Fruit fly (Drosophila melanogaster) whole organism, embryonic: ENCODE data around the gene yellow-e3.
A peak's percentile ranks its signal among the peaks of the same experiment; 100 is the strongest.

Source experiments
- CG10431 ChIP-seq: fragments of 200-800 bp; sonication (Bioruptor generic); optimal IDR thresholded peaks from 3 replicates; lab custom pipeline; 2018; ENCODE audit warnings: missing biosample characterization, mild to moderate bottlenecking, missing genetic modification characterization
- CG11085 ChIP-seq: fragments of 200-800 bp; sonication (Bioruptor generic); IDR thresholded peaks from 2 replicates; pipeline ENCODE4 v1.3.6; 2022; ENCODE audit warnings: missing biosample characterization, missing genetic modification characterization
- CG11456 ChIP-seq: fragments of 200-800 bp; sonication (Bioruptor generic); IDR thresholded peaks from 3 replicates; pipeline ENCODE4 v1.3.6; 2022; ENCODE audit warnings: missing biosample characterization, missing genetic modification characterization
- CG11696 ChIP-seq: fragments of 200-800 bp; sonication (Bioruptor generic); IDR thresholded peaks from 2 replicates; pipeline ENCODE4 v1.3.6; 2022; ENCODE audit warnings: missing biosample characterization, missing genetic modification characterization
- CG13287 ChIP-seq: fragments of 200-800 bp; sonication (Bioruptor generic); IDR thresholded peaks from 2 replicates; pipeline ENCODE4 v1.3.6; 2022; ENCODE audit warnings: missing biosample characterization, missing genetic modification characterization; ENCODE audit not compliant: partially characterized antibody
- CG13624 ChIP-seq: fragments of 200-800 bp; sonication (Bioruptor generic); optimal IDR thresholded peaks from 2 replicates; lab custom pipeline; 2016; ENCODE audit warnings: missing biosample characterization, missing genetic modification characterization
- CG15479 ChIP-seq: fragments of 200-800 bp; sonication (Bioruptor generic); optimal IDR thresholded peaks from 3 replicates; lab custom pipeline; 2019; ENCODE audit warnings: missing biosample characterization, mild to moderate bottlenecking, missing genetic modification characterization, moderate library complexity
- CG15514 ChIP-seq: fragments of 200-800 bp; sonication (Bioruptor generic); optimal IDR thresholded peaks from 3 replicates; lab custom pipeline; 2017; ENCODE audit warnings: missing biosample characterization, missing genetic modification characterization, mild to moderate bottlenecking, moderate library complexity, missing genetic modification reagents
- CG1602 ChIP-seq: fragments of 200-800 bp; sonication (Bioruptor generic); optimal IDR thresholded peaks from 3 replicates; lab custom pipeline; 2016; ENCODE audit warnings: missing biosample characterization, missing genetic modification characterization
- CG16779 ChIP-seq: fragments of 200-800 bp; sonication (Bioruptor generic); IDR thresholded peaks from 2 replicates; pipeline ENCODE4 v1.3.6; 2022; ENCODE audit warnings: missing biosample characterization, missing genetic modification characterization
- CG17328 ChIP-seq: fragments of 200-800 bp; sonication (Bioruptor generic); IDR thresholded peaks from 2 replicates; pipeline ENCODE4 v1.3.6; 2022; ENCODE audit warnings: missing biosample characterization, missing genetic modification characterization
- CG1792 ChIP-seq: fragments of 200-800 bp; sonication (Bioruptor generic); optimal IDR thresholded peaks from 2 replicates; lab custom pipeline; 2016; ENCODE audit warnings: missing biosample characterization, missing genetic modification characterization
- CG18764 ChIP-seq: fragments of 200-800 bp; sonication (Bioruptor generic); optimal IDR thresholded peaks from 3 replicates; lab custom pipeline; 2016; ENCODE audit warnings: missing biosample characterization, missing genetic modification characterization
- CG32532 ChIP-seq: fragments of 200-800 bp; sonication (Bioruptor generic); IDR thresholded peaks from 2 replicates; pipeline ENCODE4 v1.3.6; 2022; ENCODE audit warnings: missing biosample characterization, missing genetic modification characterization
- CG33213 ChIP-seq: fragments of 200-800 bp; sonication (Bioruptor generic); optimal IDR thresholded peaks from 3 replicates; lab custom pipeline; 2016; ENCODE audit warnings: missing biosample characterization, missing genetic modification characterization
- CG34422 ChIP-seq: fragments of 200-800 bp; sonication (Bioruptor generic); IDR thresholded peaks from 3 replicates; pipeline ENCODE4 v1.3.6; 2022; ENCODE audit warnings: missing biosample characterization, missing genetic modification characterization
- CG3995 ChIP-seq: fragments of 200-800 bp; sonication (Bioruptor generic); optimal IDR thresholded peaks from 3 replicates; lab custom pipeline; 2016; ENCODE audit warnings: missing biosample characterization, missing genetic modification characterization
- CG8944 ChIP-seq: fragments of 200-800 bp; sonication (Bioruptor generic); optimal IDR thresholded peaks from 3 replicates; lab custom pipeline; 2016; ENCODE audit warnings: missing biosample characterization, missing genetic modification characterization
- CG9609 ChIP-seq: fragments of 200-800 bp; sonication (Bioruptor generic); optimal IDR thresholded peaks from 3 replicates; lab custom pipeline; 2016; ENCODE audit warnings: missing biosample characterization, missing genetic modification characterization
- CoRest ChIP-seq: fragments of 200-800 bp; sonication (Bioruptor generic); optimal IDR thresholded peaks from 3 replicates; lab custom pipeline; 2018; ENCODE audit warnings: missing biosample characterization, mild to moderate bottlenecking, missing genetic modification characterization, moderate library complexity
- Dip2 ChIP-seq: fragments of 200-800 bp; sonication (Bioruptor generic); IDR thresholded peaks from 2 replicates; pipeline ENCODE4 v1.3.6; 2022; ENCODE audit warnings: missing biosample characterization, missing genetic modification characterization
- E2f1 ChIP-seq: fragments of 200-800 bp; sonication (Bioruptor generic); IDR thresholded peaks from 2 replicates; pipeline ENCODE4 v1.3.6; 2022; ENCODE audit warnings: missing biosample characterization, missing genetic modification characterization
- E2f2 ChIP-seq: fragments of 200-800 bp; sonication (Bioruptor generic); IDR thresholded peaks from 2 replicates; pipeline ENCODE4 v1.3.6; 2022; ENCODE audit warnings: missing biosample characterization, missing genetic modification characterization
- Ets97D ChIP-seq: fragments of 200-800 bp; sonication (Bioruptor generic); optimal IDR thresholded peaks from 3 replicates; lab custom pipeline; 2016; ENCODE audit warnings: missing biosample characterization, missing genetic modification characterization
- Hand ChIP-seq: fragments of 200-800 bp; sonication (Bioruptor generic); optimal IDR thresholded peaks from 2 replicates; lab custom pipeline; 2017; ENCODE audit warnings: mild to moderate bottlenecking, missing biosample characterization, missing genetic modification reagents, missing genetic modification characterization
- Hey ChIP-seq: fragments of 200-800 bp; sonication (Bioruptor generic); optimal IDR thresholded peaks from 3 replicates; lab custom pipeline; 2018; ENCODE audit warnings: missing biosample characterization, mild to moderate bottlenecking, missing genetic modification characterization
- Mad ChIP-seq: fragments of 200-800 bp; sonication (Bioruptor generic); optimal IDR thresholded peaks from 2 replicates; lab custom pipeline; 2016; ENCODE audit warnings: missing biosample characterization, missing genetic modification characterization
- Myb ChIP-seq: fragments of 200-800 bp; sonication (Bioruptor generic); optimal IDR thresholded peaks from 2 replicates; lab custom pipeline; 2016; ENCODE audit warnings: missing biosample characterization, missing genetic modification characterization
- Sry-δ ChIP-seq: fragments of 200-800 bp; sonication (Bioruptor generic); optimal IDR thresholded peaks from 2 replicates; lab custom pipeline; 2016; ENCODE audit warnings: missing biosample characterization, missing genetic modification characterization
- al ChIP-seq: fragments of 200-800 bp; sonication (Bioruptor generic); IDR thresholded peaks from 2 replicates; pipeline ENCODE4 v1.3.6; 2022; ENCODE audit warnings: missing biosample characterization, missing genetic modification characterization
- bab2 ChIP-seq: fragments of 200-800 bp; sonication (Bioruptor generic); optimal IDR thresholded peaks from 2 replicates; lab custom pipeline; 2016; ENCODE audit warnings: missing biosample characterization, missing genetic modification characterization
- croc ChIP-seq: fragments of 200-800 bp; sonication (Bioruptor generic); conservative IDR thresholded peaks from 3 replicates; pipeline ENCODE4 v1.3.6; 2022; ENCODE audit warnings: missing biosample characterization, missing genetic modification characterization
- danr ChIP-seq: fragments of 200-800 bp; sonication (Bioruptor generic); IDR thresholded peaks from 2 replicates; pipeline ENCODE4 v1.3.6; 2022; ENCODE audit warnings: missing biosample characterization, missing genetic modification characterization
- emc ChIP-seq: fragments of 200-800 bp; sonication (Bioruptor generic); optimal IDR thresholded peaks from 2 replicates; lab custom pipeline; 2016; ENCODE audit warnings: missing biosample characterization, missing genetic modification characterization
- eyg ChIP-seq: fragments of 200-800 bp; sonication (Bioruptor generic); optimal IDR thresholded peaks from 3 replicates; lab custom pipeline; 2016; ENCODE audit warnings: missing biosample characterization, missing genetic modification characterization
- fu2 ChIP-seq: fragments of 200-800 bp; sonication (Bioruptor generic); optimal IDR thresholded peaks from 2 replicates; lab custom pipeline; 2016; ENCODE audit warnings: missing biosample characterization, missing genetic modification characterization
- grau ChIP-seq: fragments of 200-800 bp; optimal IDR thresholded peaks from 3 replicates; lab custom pipeline; 2019; ENCODE audit warnings: missing biosample characterization, mild to moderate bottlenecking, missing genetic modification characterization, moderate library complexity
- gsb-n ChIP-seq: fragments of 200-800 bp; sonication (Bioruptor generic); optimal IDR thresholded peaks from 3 replicates; lab custom pipeline; 2018; ENCODE audit warnings: missing biosample characterization, mild to moderate bottlenecking, missing genetic modification characterization
- ind ChIP-seq: fragments of 200-800 bp; sonication (Bioruptor generic); optimal IDR thresholded peaks from 3 replicates; lab custom pipeline; 2016; ENCODE audit warnings: missing biosample characterization, missing genetic modification characterization
- lov ChIP-seq, 2 experiments: fragments of 200-800 bp in 1 of 2; fragments of >200 bp in 1 of 2; sonication (Bioruptor generic) in 1 of 2; IDR thresholded peaks in 1 of 2; optimal IDR thresholded peaks in 1 of 2; 2 replicates in 1 of 2; 3 replicates in 1 of 2; pipeline versions ENCODE4 v1.3.6 to Lab custom; 2017 to 2022; ENCODE audit warnings: missing biosample characterization in 1 of 2, missing genetic modification characterization in 1 of 2
- mirr ChIP-seq: fragments of 200-800 bp; sonication (Bioruptor generic); optimal IDR thresholded peaks from 3 replicates; lab custom pipeline; 2018; ENCODE audit warnings: missing biosample characterization, mild to moderate bottlenecking, missing genetic modification characterization
- pho ChIP-seq: fragments of 200-800 bp; sonication (Bioruptor generic); optimal IDR thresholded peaks from 2 replicates; lab custom pipeline; 2016; ENCODE audit warnings: missing biosample characterization, missing genetic modification characterization
- pnt ChIP-seq: fragments of 200-800 bp; sonication (Bioruptor generic); optimal IDR thresholded peaks from 3 replicates; lab custom pipeline; 2016; ENCODE audit warnings: missing biosample characterization, missing genetic modification characterization
- pros ChIP-seq: fragments of 200-800 bp; sonication (Bioruptor generic); optimal IDR thresholded peaks from 3 replicates; lab custom pipeline; 2019; ENCODE audit warnings: missing biosample characterization, mild to moderate bottlenecking, missing genetic modification characterization, moderate library complexity
- pum ChIP-seq: fragments of 200-800 bp; sonication (Bioruptor generic); optimal IDR thresholded peaks from 2 replicates; lab custom pipeline; 2016; ENCODE audit warnings: missing biosample characterization, missing genetic modification characterization
- repo ChIP-seq: fragments of 200-800 bp; sonication (Bioruptor generic); optimal IDR thresholded peaks from 2 replicates; lab custom pipeline; 2016; ENCODE audit warnings: missing biosample characterization, missing genetic modification characterization
- tin ChIP-seq: fragments of 200-800 bp; sonication (Bioruptor generic); optimal IDR thresholded peaks from 3 replicates; lab custom pipeline; 2016; ENCODE audit warnings: missing biosample characterization, missing genetic modification characterization
- tna ChIP-seq: fragments of 200-800 bp; sonication (Bioruptor generic); IDR thresholded peaks from 2 replicates; pipeline ENCODE4 v1.3.6; 2022; ENCODE audit warnings: missing biosample characterization, missing genetic modification characterization; ENCODE audit not compliant: partially characterized antibody
- tx ChIP-seq: fragments of 200-800 bp; sonication (Bioruptor generic); optimal IDR thresholded peaks from 2 replicates; lab custom pipeline; 2016; ENCODE audit warnings: missing biosample characterization, missing genetic modification characterization
- wor ChIP-seq: fragments of 200-800 bp; sonication (Bioruptor generic); IDR thresholded peaks from 2 replicates; pipeline ENCODE4 v1.3.6; 2022; ENCODE audit warnings: missing biosample characterization, missing genetic modification characterization
- zfh1 ChIP-seq: fragments of 200-800 bp; sonication (Bioruptor generic); IDR thresholded peaks from 3 replicates; pipeline ENCODE4 v1.3.6; 2022; ENCODE audit warnings: missing biosample characterization, missing genetic modification characterization

The yellow-e3 gene

DNA sequence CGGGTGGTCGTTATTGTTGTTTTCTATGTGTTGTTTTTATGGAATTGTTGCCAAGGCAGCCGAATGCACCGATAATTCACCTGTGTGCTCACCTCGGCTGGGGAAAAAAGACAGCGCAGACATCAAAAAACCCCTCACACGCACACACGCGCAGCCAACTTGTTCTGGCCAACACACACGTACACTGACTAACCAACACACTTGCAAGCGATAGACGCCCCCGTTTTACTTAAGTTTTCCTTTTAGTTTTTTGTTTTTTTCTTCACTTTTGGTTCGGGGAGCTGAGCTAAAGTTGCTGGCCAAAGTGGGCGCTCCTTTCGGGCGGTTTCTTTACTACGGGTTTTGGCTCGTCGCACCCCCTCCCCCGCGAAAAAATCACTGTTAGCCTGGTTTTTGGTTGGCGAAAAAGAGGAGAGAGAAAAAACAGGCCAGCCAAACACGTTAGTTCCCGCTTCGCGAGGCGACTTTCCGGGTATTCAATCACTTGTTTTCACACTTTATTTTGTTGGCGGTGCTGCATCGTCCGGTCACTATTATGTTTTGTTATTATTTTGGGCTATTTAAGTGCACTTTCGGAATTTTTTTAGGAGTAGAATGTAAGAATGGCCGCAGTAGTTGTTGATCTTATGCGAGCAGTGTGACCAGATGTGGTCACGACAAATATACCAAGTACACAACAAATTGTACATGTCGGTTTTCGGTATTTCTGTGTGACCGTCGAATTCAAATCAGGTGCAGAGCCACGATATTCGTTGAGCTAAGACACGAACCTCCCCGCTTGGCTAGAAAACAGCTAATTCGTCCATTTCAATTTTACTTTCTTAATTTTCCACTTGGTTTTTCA, 29.9 kb upstream of the yellow-e3 start, which contains the start of gene yrt (continued):
- no peak for TF ChIP-seq E2f1
- TF ChIP-seq danr (GFP tag; lab: Robert Waterston, UW): no peak
- TF ChIP-seq CG13624 (GFP tag; lab: Kevin White, UChicago): no peak
- peak; percentile 46 for TF ChIP-seq Myb (GFP tag; lab: Kevin White, UChicago)
- TF ChIP-seq pho: no peak
- TF ChIP-seq Dip2 (GFP tag; lab: Robert Waterston, UW): no peak
- peak; percentile 10 for TF ChIP-seq grau (tag; lab: Kevin White, UChicago)
- no peak for TF ChIP-seq CG11456 (GFP tag; lab: Robert Waterston, UW)
- TF ChIP-seq eyg (GFP tag; lab: Kevin White, UChicago): no peak
- TF ChIP-seq CG17328: no peak
- no peak for TF ChIP-seq croc (GFP tag; lab: Robert Waterston, UW)
- no peak for TF ChIP-seq CG34422 (GFP tag; lab: Robert Waterston, UW)
- peak; percentile 59 for TF ChIP-seq E2f2 (GFP tag; lab: Robert Waterston, UW)
- TF ChIP-seq Mad (GFP tag; lab: Kevin White, UChicago): no peak
- no peak for TF ChIP-seq mirr (GFP tag; lab: Kevin White, UChicago)
- TF ChIP-seq fu2 (GFP tag; lab: Kevin White, UChicago): no peak
- peak; percentile 24 for TF ChIP-seq CG15514 (GFP tag; lab: Kevin White, UChicago)
- no peak for TF ChIP-seq Hey (tag; lab: Kevin White, UChicago)
- TF ChIP-seq CG11696: no peak
- TF ChIP-seq tin (GFP tag; lab: Kevin White, UChicago): no peak
- no peak for TF ChIP-seq tx (GFP tag; lab: Kevin White, UChicago)
- TF ChIP-seq CG15479 (GFP tag; lab: Kevin White, UChicago): no peak
- TF ChIP-seq CG18764 (GFP tag; lab: Kevin White, UChicago): no peak
- TF ChIP-seq gsb-n (tag; lab: Kevin White, UChicago): no peak
- TF ChIP-seq CG16779 (GFP tag; lab: Robert Waterston, UW): no peak
- TF ChIP-seq CG3995 (GFP tag; lab: Kevin White, UChicago): no peak
- TF ChIP-seq CG1602 (GFP tag; lab: Kevin White, UChicago): no peak
- TF ChIP-seq CG9609 (GFP tag; lab: Kevin White, UChicago): no peak
- peak; percentile 44 for TF ChIP-seq CG13287 (GFP tag; lab: Robert Waterston, UW)
- TF ChIP-seq CG8944: no peak
- no peak for TF ChIP-seq zfh1 (GFP tag; lab: Robert Waterston, UW)
- TF ChIP-seq lov (optimal IDR thresholded peaks at IDR 0.05; lab: Kevin White, UChicago): no peak
- no peak for TF ChIP-seq lov (GFP tag; IDR thresholded peaks at IDR 0.05; lab: Robert Waterston, UW)
- peak; percentile 15 for TF ChIP-seq CoRest (tag; lab: Kevin White, UChicago)
- TF ChIP-seq Ets97D (GFP tag; lab: Kevin White, UChicago): peak; percentile 67
- peak; percentile 41 for TF ChIP-seq CG33213 (GFP tag; lab: Kevin White, UChicago)
- TF ChIP-seq wor (GFP tag; lab: Robert Waterston, UW): no peak
- TF ChIP-seq al (GFP tag; lab: Robert Waterston, UW): no peak
- no peak for TF ChIP-seq CG1792 (GFP tag; lab: Kevin White, UChicago)
- TF ChIP-seq ind (GFP tag; lab: Kevin White, UChicago): no peak
- peak; percentile 35 for TF ChIP-seq Sry-δ
- TF ChIP-seq CG32532 (GFP tag; lab: Robert Waterston, UW): no peak
- no peak for TF ChIP-seq pum (GFP tag; lab: Kevin White, UChicago)
- TF ChIP-seq CG11085 (GFP tag; lab: Robert Waterston, UW): no peak
- no peak for TF ChIP-seq emc (GFP tag; lab: Kevin White, UChicago)
- no peak; the same call in 1 of the 2 replicates for TF ChIP-seq tna (GFP tag; lab: Robert Waterston, UW)
- no peak for TF ChIP-seq Hand (GFP tag; lab: Kevin White, UChicago)
- TF ChIP-seq pros (GFP tag; lab: Kevin White, UChicago): no peak
- no peak for TF ChIP-seq bab2 (GFP tag; lab: Kevin White, UChicago)
- no peak for TF ChIP-seq pnt (GFP tag; lab: Kevin White, UChicago)
- no peak for TF ChIP-seq repo (GFP tag; lab: Kevin White, UChicago)
- no peak for TF ChIP-seq CG10431 (GFP tag; lab: Kevin White, UChicago)
